Fruit fly (Drosophila melanogaster): ENCODE results near the gene Srp72.

Srp72 gene

DNA sequence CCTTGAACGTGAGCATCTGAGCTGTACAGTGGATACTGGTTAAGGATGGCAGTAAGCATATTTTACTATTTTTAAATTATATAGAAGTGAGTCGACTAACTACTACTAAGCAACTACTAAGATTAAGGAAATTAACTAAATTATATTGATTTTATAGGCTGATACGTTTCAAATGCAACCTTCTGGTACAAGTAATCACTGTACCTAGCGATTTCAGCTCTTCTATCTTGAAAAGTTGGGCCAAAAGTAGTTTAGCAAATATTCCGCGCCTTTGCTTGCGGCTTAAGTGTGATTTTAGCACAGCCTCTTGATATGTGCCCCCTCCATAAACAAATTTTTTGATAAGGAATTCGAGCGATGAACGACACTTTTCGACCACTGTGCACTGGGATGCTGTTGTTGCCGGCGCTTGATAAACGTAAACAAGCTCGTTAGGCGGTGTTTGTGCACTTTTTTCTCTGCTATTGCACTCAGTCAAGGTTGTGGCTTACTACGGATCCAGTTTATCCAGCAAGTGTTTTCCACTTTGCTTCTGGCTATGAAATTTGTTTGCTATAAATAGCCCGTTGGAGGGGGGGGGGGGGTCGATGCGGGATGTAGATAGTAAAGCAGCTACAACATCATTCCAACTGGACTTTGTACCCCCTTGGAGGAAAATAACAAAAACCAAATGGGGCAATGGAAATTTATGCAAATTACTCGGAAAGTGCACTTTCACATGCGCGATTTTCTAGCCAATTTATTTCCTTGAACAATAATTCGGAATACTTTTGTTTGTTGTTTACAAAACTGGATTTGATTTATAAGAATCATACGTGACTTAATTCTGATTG lies 32.0 kb upstream of the Srp72 start (continued):
- peak; percentile 56; the same call in 1 of the 2 replicates for TF ChIP-seq CG32767 (GFP tag; IDR thresholded peaks at IDR 0.05)
- no peak for TF ChIP-seq CG1832 (GFP tag; optimal IDR thresholded peaks at IDR 0.05)
- TF ChIP-seq Kr (GFP tag; optimal IDR thresholded peaks at IDR 0.05), result no peak
- TF ChIP-seq crc (GFP tag; optimal IDR thresholded peaks at IDR 0.05), result peak; percentile 41
- TF ChIP-seq mam (GFP tag; optimal IDR thresholded peaks at IDR 0.05), result peak; percentile 65
- TF ChIP-seq CG10959 (GFP tag; IDR thresholded peaks at IDR 0.05), result 0 out of 2 replicates have a peak, but pooled peaks have one; percentile 37
- peak; percentile 39; the same call in 1 of the 2 replicates for TF ChIP-seq Oaz (GFP tag; IDR thresholded peaks at IDR 0.05)
- TF ChIP-seq CG11085 (GFP tag; IDR thresholded peaks at IDR 0.05), result peak; percentile 30; the same call in 1 of the 2 replicates
- peak; percentile 69 for TF ChIP-seq CG10366 (GFP tag; IDR thresholded peaks at IDR 0.05)
- peak; percentile 53 for TF ChIP-seq CG13775 (GFP tag; optimal IDR thresholded peaks at IDR 0.05)
- peak; percentile 52 for TF ChIP-seq D19B (GFP tag; optimal IDR thresholded peaks at IDR 0.05)
- no peak for TF ChIP-seq chn (GFP tag; optimal IDR thresholded peaks at IDR 0.05)
- peak; percentile 70 for TF ChIP-seq Awh (GFP tag; IDR thresholded peaks at IDR 0.05)
- TF ChIP-seq CG17612 (GFP tag; IDR thresholded peaks at IDR 0.05), result peak; percentile 46; the same call in 1 of the 2 replicates
- TF ChIP-seq Fer2 (tag; optimal IDR thresholded peaks at IDR 0.05), result no peak
- TF ChIP-seq prd (optimal IDR thresholded peaks at IDR 0.05), result no peak
- peak; percentile 76 for TF ChIP-seq prd (GFP tag; IDR thresholded peaks at IDR 0.05)
- peak; percentile 80 for TF ChIP-seq CG6272 (GFP tag; IDR thresholded peaks at IDR 0.05)
- no peak for TF ChIP-seq lbe (GFP tag; optimal IDR thresholded peaks at IDR 0.05)
- no peak for TF ChIP-seq hkb (optimal IDR thresholded peaks at IDR 0.05)
- peak; percentile 75 for TF ChIP-seq hkb (GFP tag; IDR thresholded peaks at IDR 0.05)
- no peak for TF ChIP-seq Gsc (GFP tag; IDR thresholded peaks at IDR 0.05)
- TF ChIP-seq nau (GFP tag; optimal IDR thresholded peaks at IDR 0.05), result no peak
- TF ChIP-seq CG31441 (GFP tag; IDR thresholded peaks at IDR 0.05), result peak; percentile 63
- TF ChIP-seq CG17186 (GFP tag; optimal IDR thresholded peaks at IDR 0.05), result no peak
- TF ChIP-seq BEAF-32 (GFP tag; optimal IDR thresholded peaks at IDR 0.05), result no peak
- TF ChIP-seq ewg (GFP tag; optimal IDR thresholded peaks at IDR 0.05), result peak; percentile 3
- peak; percentile 54 for TF ChIP-seq Hsf (GFP tag; optimal IDR thresholded peaks at IDR 0.05)
- peak; percentile 93 for TF ChIP-seq Rfx (GFP tag; IDR thresholded peaks at IDR 0.05)
- peak; percentile 51 to 73 for TF ChIP-seq dpn (GFP tag; optimal IDR thresholded peaks at IDR 0.05)
- peak; percentile 68 for TF ChIP-seq lilli (GFP tag; optimal IDR thresholded peaks at IDR 0.05)
- no peak for TF ChIP-seq CG11398 (GFP tag; optimal IDR thresholded peaks at IDR 0.05)
- TF ChIP-seq CG12104 (GFP tag; optimal IDR thresholded peaks at IDR 0.05), result no peak
- TF ChIP-seq CG8924 (tag; optimal IDR thresholded peaks at IDR 0.05), result peak; percentile 74
- TF ChIP-seq CG3281 (GFP tag; optimal IDR thresholded peaks at IDR 0.05), result peak; percentile 81
- peak; percentile 56 for TF ChIP-seq fd3F (GFP tag; optimal IDR thresholded peaks at IDR 0.05)
- no peak for TF ChIP-seq kni (GFP tag; optimal IDR thresholded peaks at IDR 0.05)
- no peak for TF ChIP-seq CG7271 (tag; optimal IDR thresholded peaks at IDR 0.05)
- TF ChIP-seq CG3407 (GFP tag; optimal IDR thresholded peaks at IDR 0.05), result no peak
- 0 out of 2 replicates have a peak, but pooled peaks have one; percentile 29 for TF ChIP-seq Poxn (GFP tag; IDR thresholded peaks at IDR 0.05)
- peak; percentile 76 for TF ChIP-seq CG15269 (tag; optimal IDR thresholded peaks at IDR 0.05)
- TF ChIP-seq crol (GFP tag; IDR thresholded peaks at IDR 0.05), result peak; percentile 38
- TF ChIP-seq dysf (GFP tag; IDR thresholded peaks at IDR 0.05), result peak; percentile 86
- peak; percentile 7 for TF ChIP-seq Antp (GFP tag; optimal IDR thresholded peaks at IDR 0.05)
- TF ChIP-seq CG4730 (GFP tag; IDR thresholded peaks at IDR 0.05), result peak; percentile 79
- peak; percentile 44 for TF ChIP-seq Hr3 (GFP tag; optimal IDR thresholded peaks at IDR 0.05)
- TF ChIP-seq CoRest (tag; optimal IDR thresholded peaks at IDR 0.05), result peak; percentile 65
- peak; percentile 1 for TF ChIP-seq slp2 (GFP tag; optimal IDR thresholded peaks at IDR 0.05)
- TF ChIP-seq ato (GFP tag; IDR thresholded peaks at IDR 0.05; ENCODE audit: partially characterized antibody), result no peak
- TF ChIP-seq tna (GFP tag; IDR thresholded peaks at IDR 0.05; ENCODE audit: partially characterized antibody), result no peak
